Fruit fly (Drosophila melanogaster) whole organism, embryonic: ENCODE data around the gene Rab18.

Source experiments
- Adf1 ChIP-seq: fragments of 200-800 bp; sonication (Bioruptor generic); IDR thresholded peaks from 2 replicates; pipeline ENCODE4 v1.3.6; 2022; ENCODE audit warnings: missing biosample characterization, missing genetic modification characterization
- B-H1 ChIP-seq: fragments of 200-800 bp; sonication (Bioruptor generic); IDR thresholded peaks from 3 replicates; pipeline ENCODE4 v1.3.6; 2022; ENCODE audit warnings: missing biosample characterization, missing genetic modification characterization
- CG11504 ChIP-seq: fragments of 200-800 bp; sonication (Bioruptor generic); optimal IDR thresholded peaks from 3 replicates; lab custom pipeline; 2019; ENCODE audit warnings: missing biosample characterization, mild to moderate bottlenecking, missing genetic modification characterization, moderate library complexity
- CG12071 ChIP-seq: fragments of 200-800 bp; sonication (Bioruptor generic); optimal IDR thresholded peaks from 3 replicates; lab custom pipeline; 2018; ENCODE audit warnings: missing biosample characterization, mild to moderate bottlenecking, missing genetic modification characterization
- CG1233 ChIP-seq: fragments of 200-800 bp; sonication (Bioruptor generic); optimal IDR thresholded peaks from 4 replicates; lab custom pipeline; 2018; ENCODE audit warnings: missing biosample characterization, mild to moderate bottlenecking, missing genetic modification characterization
- CG13296 ChIP-seq: fragments of 200-800 bp; sonication (Bioruptor generic); optimal IDR thresholded peaks from 3 replicates; lab custom pipeline; 2018; ENCODE audit warnings: missing biosample characterization, mild to moderate bottlenecking, missing genetic modification characterization
- CG14014 ChIP-seq: fragments of 200-800 bp; sonication (Bioruptor generic); IDR thresholded peaks from 2 replicates; pipeline ENCODE4 v1.3.6; 2022; ENCODE audit warnings: missing biosample characterization, missing genetic modification characterization
- CG15073 ChIP-seq: fragments of 200-800 bp; sonication (Bioruptor generic); optimal IDR thresholded peaks from 2 replicates; lab custom pipeline; 2016; ENCODE audit warnings: missing biosample characterization, missing genetic modification characterization
- CG1602 ChIP-seq: fragments of 200-800 bp; sonication (Bioruptor generic); optimal IDR thresholded peaks from 3 replicates; lab custom pipeline; 2016; ENCODE audit warnings: missing biosample characterization, missing genetic modification characterization
- CG17359 ChIP-seq: fragments of 200-800 bp; sonication (Bioruptor generic); optimal IDR thresholded peaks from 3 replicates; lab custom pipeline; 2018; ENCODE audit warnings: missing biosample characterization, mild to moderate bottlenecking, missing genetic modification characterization, moderate library complexity
- CG30403 ChIP-seq: fragments of 200-800 bp; sonication (Bioruptor generic); optimal IDR thresholded peaks from 3 replicates; lab custom pipeline; 2016; ENCODE audit warnings: missing biosample characterization, missing genetic modification characterization
- CG33557 ChIP-seq: fragments of 200-800 bp; sonication (Bioruptor generic); optimal IDR thresholded peaks from 2 replicates; lab custom pipeline; 2019; ENCODE audit warnings: missing biosample characterization, mild to moderate bottlenecking, missing genetic modification characterization, moderate library complexity
- CG4854 ChIP-seq: fragments of 200-800 bp; sonication (Bioruptor generic); optimal IDR thresholded peaks from 2 replicates; lab custom pipeline; 2016; ENCODE audit warnings: missing biosample characterization, missing genetic modification characterization, inconsistent platforms
- CG6272 ChIP-seq: fragments of 200-800 bp; sonication (Bioruptor generic); IDR thresholded peaks from 2 replicates; pipeline ENCODE4 v1.3.6; 2022; ENCODE audit warnings: missing biosample characterization, missing genetic modification characterization
- CG7839 ChIP-seq: fragments of 200-800 bp; sonication (Bioruptor generic); optimal IDR thresholded peaks from 3 replicates; lab custom pipeline; 2018; ENCODE audit warnings: missing biosample characterization, mild to moderate bottlenecking, missing genetic modification characterization, moderate library complexity
- CG7928 ChIP-seq: fragments of 200-800 bp; sonication (Bioruptor generic); optimal IDR thresholded peaks from 2 replicates; lab custom pipeline; 2017; ENCODE audit warnings: missing biosample characterization, mild to moderate bottlenecking, missing genetic modification characterization
- CG8281 ChIP-seq: fragments of 200-800 bp; sonication (Bioruptor generic); optimal IDR thresholded peaks from 2 replicates; lab custom pipeline; 2018; ENCODE audit warnings: missing biosample characterization, mild to moderate bottlenecking, missing genetic modification characterization, moderate library complexity
- CG9932 ChIP-seq: fragments of 200-800 bp; sonication (Bioruptor generic); IDR thresholded peaks from 2 replicates; pipeline ENCODE4 v1.3.6; 2022; ENCODE audit warnings: missing biosample characterization, missing genetic modification characterization
- Dad ChIP-seq: fragments of 200-800 bp; sonication (Bioruptor generic); optimal IDR thresholded peaks from 3 replicates; lab custom pipeline; 2016; ENCODE audit warnings: missing biosample characterization, missing genetic modification characterization
- Dbx ChIP-seq: fragments of 200-800 bp; sonication (Bioruptor generic); IDR thresholded peaks from 3 replicates; pipeline ENCODE4 v1.3.6; 2022; ENCODE audit warnings: missing biosample characterization, missing genetic modification characterization
- Dip3 ChIP-seq: fragments of 200-800 bp; sonication (Bioruptor generic); optimal IDR thresholded peaks from 3 replicates; lab custom pipeline; 2016; ENCODE audit warnings: missing biosample characterization, missing genetic modification characterization
- Drgx ChIP-seq: fragments of 200-800 bp; sonication (Bioruptor generic); IDR thresholded peaks from 2 replicates; pipeline ENCODE4 v1.3.6; 2022; ENCODE audit warnings: missing biosample characterization, missing genetic modification characterization
- E2f1 ChIP-seq: fragments of 200-800 bp; sonication (Bioruptor generic); IDR thresholded peaks from 2 replicates; pipeline ENCODE4 v1.3.6; 2022; ENCODE audit warnings: missing biosample characterization, missing genetic modification characterization
- Ets65A ChIP-seq: fragments of 200-800 bp; sonication (Bioruptor generic); peaks from one replicate; lab custom pipeline; 2016; ENCODE audit warnings: missing biosample characterization, missing genetic modification characterization
- Mad ChIP-seq: fragments of 200-800 bp; sonication (Bioruptor generic); optimal IDR thresholded peaks from 2 replicates; lab custom pipeline; 2016; ENCODE audit warnings: missing biosample characterization, missing genetic modification characterization
- Mrtf ChIP-seq: fragments of 200-800 bp; sonication (Bioruptor generic); IDR thresholded peaks from 3 replicates; pipeline ENCODE4 v1.3.6; 2022; ENCODE audit warnings: missing biosample characterization, missing genetic modification characterization
- NFAT ChIP-seq: fragments of 200-800 bp; sonication (Bioruptor generic); IDR thresholded peaks from 2 replicates; pipeline ENCODE4 v1.3.6; 2022; ENCODE audit warnings: missing biosample characterization, missing genetic modification characterization
- NfI ChIP-seq: fragments of 200-800 bp; sonication (Bioruptor generic); optimal IDR thresholded peaks from 3 replicates; lab custom pipeline; 2018; ENCODE audit warnings: missing biosample characterization, mild to moderate bottlenecking, missing genetic modification characterization, moderate library complexity
- Sin3A ChIP-seq: fragments of >200 bp; optimal IDR thresholded peaks from 2 replicates; lab custom pipeline; 2018
- Trl ChIP-seq, 3 experiments: fragments of >200 bp in 2 of 3; fragments of 200-800 bp in 1 of 3; sonication (Bioruptor generic) in 1 of 3; optimal IDR thresholded peaks; 2 replicates in 1 of 3; 3 replicates in 2 of 3; lab custom pipeline; 2016 to 2017; ENCODE audit warnings: missing biosample characterization in 1 of 3, missing genetic modification characterization in 1 of 3
- az2 ChIP-seq: fragments of 200-800 bp; sonication (Bioruptor generic); optimal IDR thresholded peaks from 3 replicates; lab custom pipeline; 2016; ENCODE audit warnings: missing biosample characterization, missing genetic modification characterization
- chm ChIP-seq: fragments of 200-800 bp; sonication (Bioruptor generic); IDR thresholded peaks from 2 replicates; pipeline ENCODE4 v1.3.6; 2022; ENCODE audit warnings: missing biosample characterization, missing genetic modification characterization
- dm ChIP-seq: fragments of 200-800 bp; sonication (Bioruptor generic); optimal IDR thresholded peaks from 3 replicates; lab custom pipeline; 2016; ENCODE audit warnings: missing biosample characterization, missing genetic modification characterization
- dmrt11E ChIP-seq: fragments of 200-800 bp; sonication (Bioruptor generic); optimal IDR thresholded peaks from 3 replicates; lab custom pipeline; 2018; ENCODE audit warnings: missing biosample characterization, mild to moderate bottlenecking, missing genetic modification characterization, moderate library complexity
- gcm ChIP-seq: fragments of 200-800 bp; sonication (Bioruptor generic); optimal IDR thresholded peaks from 2 replicates; lab custom pipeline; 2019; ENCODE audit warnings: missing biosample characterization, mild to moderate bottlenecking, missing genetic modification characterization, moderate library complexity
- gsb ChIP-seq: fragments of 200-800 bp; sonication (Bioruptor generic); IDR thresholded peaks from 2 replicates; pipeline ENCODE4 v1.3.6; 2022; ENCODE audit warnings: missing biosample characterization, missing genetic modification characterization
- hkb ChIP-seq, 2 experiments: fragments of 200-800 bp in 1 of 2; fragments of >200 bp in 1 of 2; sonication (Bioruptor generic) in 1 of 2; IDR thresholded peaks in 1 of 2; optimal IDR thresholded peaks in 1 of 2; 2 replicates each; pipeline versions ENCODE4 v1.3.6 to Lab custom; 2017 to 2022; ENCODE audit warnings: missing biosample characterization in 1 of 2, missing genetic modification characterization in 1 of 2
- kay ChIP-seq: fragments of 200-800 bp; sonication (Bioruptor generic); optimal IDR thresholded peaks from 2 replicates; lab custom pipeline; 2016; ENCODE audit warnings: missing biosample characterization, missing genetic modification characterization
- maf-S ChIP-seq: fragments of 200-800 bp; sonication (Bioruptor generic); optimal IDR thresholded peaks from 2 replicates; lab custom pipeline; 2016; ENCODE audit warnings: missing biosample characterization, missing genetic modification characterization
- nom ChIP-seq: fragments of 200-800 bp; sonication (Bioruptor generic); optimal IDR thresholded peaks from 2 replicates; lab custom pipeline; 2017; ENCODE audit warnings: missing biosample characterization, missing genetic modification characterization, mild to moderate bottlenecking, moderate library complexity, missing genetic modification reagents
- pita ChIP-seq: fragments of 200-800 bp; sonication (Bioruptor generic); optimal IDR thresholded peaks from 2 replicates; lab custom pipeline; 2017; ENCODE audit warnings: missing biosample characterization, mild to moderate bottlenecking, missing genetic modification characterization
- psq ChIP-seq: fragments of 200-800 bp; sonication (Bioruptor generic); optimal IDR thresholded peaks from 2 replicates; lab custom pipeline; 2017; ENCODE audit warnings: missing biosample characterization, missing genetic modification characterization
- slou ChIP-seq: fragments of 200-800 bp; sonication (Bioruptor generic); optimal IDR thresholded peaks from 3 replicates; lab custom pipeline; 2016; ENCODE audit warnings: missing biosample characterization, missing genetic modification characterization
- sna ChIP-seq: fragments of 200-800 bp; sonication (Bioruptor generic); IDR thresholded peaks from 2 replicates; pipeline ENCODE4 v1.3.6; 2022; ENCODE audit warnings: missing biosample characterization, missing genetic modification characterization; ENCODE audit not compliant: partially characterized antibody
- tap ChIP-seq: fragments of 200-800 bp; optimal IDR thresholded peaks from 3 replicates; lab custom pipeline; 2019; ENCODE audit warnings: missing biosample characterization, mild to moderate bottlenecking, missing genetic modification characterization, moderate library complexity
- wdn ChIP-seq: fragments of 200-800 bp; sonication (Bioruptor generic); IDR thresholded peaks from 2 replicates; pipeline ENCODE4 v1.3.6; 2022; ENCODE audit warnings: missing biosample characterization, missing genetic modification characterization
- wor ChIP-seq: fragments of 200-800 bp; sonication (Bioruptor generic); IDR thresholded peaks from 2 replicates; pipeline ENCODE4 v1.3.6; 2022; ENCODE audit warnings: missing biosample characterization, missing genetic modification characterization
- zen2 ChIP-seq: fragments of 200-800 bp; sonication (Bioruptor generic); IDR thresholded peaks from 3 replicates; pipeline ENCODE4 v1.3.6; 2022; ENCODE audit warnings: missing biosample characterization, missing genetic modification characterization; ENCODE audit not compliant: partially characterized antibody
- zf30C ChIP-seq: fragments of 200-800 bp; sonication (Bioruptor generic); optimal IDR thresholded peaks from 3 replicates; lab custom pipeline; 2018; ENCODE audit warnings: missing biosample characterization, mild to moderate bottlenecking, missing genetic modification characterization

Gene Rab18

DNA sequence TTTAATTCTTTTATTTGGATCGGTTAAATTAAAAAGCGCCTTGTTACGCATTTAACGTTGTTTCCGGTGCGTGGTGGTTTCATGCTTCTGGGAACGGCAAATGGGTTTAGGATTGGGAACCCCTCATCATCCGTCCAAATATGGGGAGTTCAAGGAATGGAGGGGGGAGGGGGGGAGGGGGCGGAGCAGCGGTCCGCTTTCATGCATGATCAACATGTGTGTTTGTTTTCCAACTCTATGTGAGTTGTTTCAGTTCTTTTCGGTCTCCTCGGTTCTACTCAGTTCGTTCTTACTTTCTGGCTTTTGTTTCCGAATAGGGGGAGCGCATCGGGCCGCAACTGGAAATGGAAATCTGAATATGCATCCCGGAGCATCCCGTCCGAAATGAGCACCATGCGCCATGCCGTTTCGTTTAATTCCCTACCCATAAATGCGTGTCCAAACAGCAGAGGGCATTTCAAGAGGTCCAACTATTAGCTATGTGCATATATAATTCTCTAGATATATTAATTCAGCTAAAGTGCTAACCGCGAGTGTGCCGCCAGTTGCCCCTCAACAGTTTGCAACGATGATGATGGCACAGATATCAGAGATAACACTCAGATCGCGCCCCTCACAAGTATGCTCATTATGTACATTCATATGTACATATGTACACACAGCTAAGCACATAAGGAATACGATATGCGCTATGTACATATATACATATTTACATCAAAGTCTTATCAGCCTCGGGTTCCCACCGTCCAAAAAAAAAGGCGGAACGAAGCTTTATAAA lies 6.0 kb upstream of the Rab18 start (continued):
- TF ChIP-seq CG4854 (GFP tag; lab: Kevin White, UChicago): peak; percentile 93
- peak; percentile 61 for TF ChIP-seq CG15073 (GFP tag; lab: Kevin White, UChicago)
- peak; percentile 95 for TF ChIP-seq chm (GFP tag; lab: Robert Waterston, UW)
- peak; percentile 97 for TF ChIP-seq CG17359 (tag; lab: Kevin White, UChicago)
- TF ChIP-seq B-H1 (GFP tag; lab: Robert Waterston, UW): peak; percentile 84; the same call in 2 of the 3 replicates
- peak; percentile 72 for TF ChIP-seq slou (GFP tag; lab: Kevin White, UChicago)
- TF ChIP-seq Dip3 (GFP tag; lab: Kevin White, UChicago): peak; percentile 39
- no peak; the same call in 1 of the 2 replicates for TF ChIP-seq Drgx (GFP tag; lab: Robert Waterston, UW)
- TF ChIP-seq CG30403 (GFP tag; lab: Kevin White, UChicago): peak; percentile 64
- TF ChIP-seq Mrtf: peak; percentile 72; the same call in 2 of the 3 replicates
- no peak for TF ChIP-seq Sin3A (lab: Kevin White, UChicago)
- TF ChIP-seq CG1602 (GFP tag; lab: Kevin White, UChicago): peak; percentile 83
- TF ChIP-seq CG14014: peak; percentile 92; the same call in 1 of the 2 replicates
- TF ChIP-seq CG11504 (tag; lab: Kevin White, UChicago): peak; percentile 87
- TF ChIP-seq pita (GFP tag; lab: Kevin White, UChicago): no peak
- TF ChIP-seq CG1233 (GFP tag; lab: Kevin White, UChicago): peak; percentile 98
- TF ChIP-seq CG8281: peak; percentile 90
- TF ChIP-seq Dbx (GFP tag; lab: Robert Waterston, UW): peak; percentile 87
- no peak for TF ChIP-seq Trl (optimal IDR thresholded peaks at IDR 0.05; lab: Kevin White, UChicago)
- TF ChIP-seq Trl (GFP tag; optimal IDR thresholded peaks at IDR 0.05; lab: Kevin White, UChicago): peak; percentile 94
- TF ChIP-seq sna (GFP tag; lab: Robert Waterston, UW): no peak
- peak; percentile 86 for TF ChIP-seq dmrt11E
- TF ChIP-seq gsb: peak; percentile 87
- TF ChIP-seq CG12071: peak; percentile 98
- TF ChIP-seq Mad (GFP tag; lab: Kevin White, UChicago): peak; percentile 87
- peak; percentile 88 for TF ChIP-seq kay (GFP tag; lab: Kevin White, UChicago)
- peak; percentile 58 for TF ChIP-seq Adf1 (GFP tag; lab: Robert Waterston, UW)
- peak; percentile 92 for TF ChIP-seq gcm (GFP tag; lab: Kevin White, UChicago)
- TF ChIP-seq Dad: peak; percentile 89
- no peak for TF ChIP-seq CG9932
- peak; percentile 72; the same call in 1 of the 2 replicates for TF ChIP-seq E2f1 (GFP tag; lab: Robert Waterston, UW)
- TF ChIP-seq wdn: peak; percentile 74; the same call in 1 of the 2 replicates
- TF ChIP-seq CG33557: peak; percentile 98
- peak; percentile 90 for TF ChIP-seq maf-S (GFP tag; lab: Kevin White, UChicago)
- TF ChIP-seq psq (GFP tag; lab: Kevin White, UChicago): peak; percentile 76
- peak; percentile 86 for TF ChIP-seq CG7839 (tag; lab: Kevin White, UChicago)
- peak; percentile 97 for TF ChIP-seq CG13296 (GFP tag; lab: Kevin White, UChicago)
- peak; percentile 28 for TF ChIP-seq zf30C (GFP tag; lab: Kevin White, UChicago)
- peak; percentile 39 for TF ChIP-seq nom (GFP tag; lab: Kevin White, UChicago)
- TF ChIP-seq tap: peak; percentile 87
- TF ChIP-seq az2 (GFP tag; lab: Kevin White, UChicago): peak; percentile 48
- TF ChIP-seq NfI: peak; percentile 82
- peak; percentile 80 for TF ChIP-seq NFAT (GFP tag; lab: Robert Waterston, UW)
- no peak for TF ChIP-seq zen2 (GFP tag; lab: Robert Waterston, UW)
- TF ChIP-seq Ets65A: peak; percentile 93
- TF ChIP-seq CG7928 (GFP tag; lab: Kevin White, UChicago): peak; percentile 62
- no peak for TF ChIP-seq CG6272 (GFP tag; lab: Robert Waterston, UW)
- peak; percentile 54 for TF ChIP-seq dm (GFP tag; lab: Kevin White, UChicago)
- peak; percentile 42; the same call in 1 of the 2 replicates for TF ChIP-seq wor
- TF ChIP-seq hkb (optimal IDR thresholded peaks at IDR 0.05; lab: Kevin White, UChicago): no peak
- TF ChIP-seq hkb (GFP tag; IDR thresholded peaks at IDR 0.05; lab: Robert Waterston, UW): peak; percentile 92
